Fruit fly (Drosophila melanogaster): ENCODE results near the gene CG46464.
A peak's percentile ranks its signal among the peaks of the same experiment; 100 is the strongest.

The CG46464 gene

DNA sequence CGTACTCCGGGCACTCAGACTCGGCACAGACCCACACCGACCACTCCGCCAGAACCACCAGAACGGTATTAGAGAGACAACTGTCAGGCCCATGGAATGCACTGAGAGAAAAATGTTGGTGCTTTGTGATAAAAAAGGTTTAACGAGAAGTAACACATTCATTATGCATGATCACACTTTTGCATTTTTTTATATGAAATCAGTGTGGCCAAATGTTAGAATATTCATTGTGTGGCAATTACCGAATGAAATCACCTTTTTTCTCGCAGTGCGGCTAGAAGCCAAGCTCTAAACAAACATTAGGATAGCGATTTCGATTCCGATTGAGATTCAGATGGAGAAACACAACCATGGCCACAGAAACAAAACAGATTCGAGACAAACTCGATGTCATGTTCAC is 21.7 kb upstream of the CG46464 start:
- no peak for TF ChIP-seq jim (GFP tag; optimal IDR thresholded peaks at IDR 0.05)
- TF ChIP-seq foxo (GFP tag; optimal IDR thresholded peaks at IDR 0.05), result peak in 1 of 2 experiments; percentile 27

DNA sequence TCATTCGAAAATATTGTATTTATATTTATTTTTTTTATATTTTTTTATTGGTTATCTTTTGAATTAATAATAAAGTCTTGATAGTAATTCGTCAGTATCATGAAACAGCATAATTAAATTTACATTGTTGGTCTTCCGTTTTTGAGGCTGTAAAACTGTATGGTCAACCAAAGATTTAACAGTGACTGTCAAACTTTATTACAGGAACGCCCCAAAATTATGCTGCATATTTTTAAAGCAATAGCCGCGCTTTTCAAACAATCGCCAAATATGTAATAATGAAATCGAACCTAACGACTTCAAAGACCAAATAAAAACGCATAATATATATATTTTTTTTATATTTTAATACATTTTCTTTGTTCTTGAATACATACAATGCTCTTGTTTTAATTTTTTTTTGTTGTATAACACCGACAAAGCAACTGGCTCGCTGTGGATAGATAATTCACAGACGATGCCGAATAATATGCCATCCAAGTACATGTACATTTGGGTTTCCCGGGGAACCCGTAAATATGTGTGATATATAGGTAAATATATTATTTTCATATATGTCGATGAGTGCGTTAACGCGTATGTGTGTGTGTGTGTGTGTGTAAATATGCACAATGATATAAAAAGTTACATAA is 12.2 kb upstream of the CG46464 start:
- TF ChIP-seq Dif (GFP tag; optimal IDR thresholded peaks at IDR 0.05; ENCODE audit: partially characterized antibody) (no peak), jim (GFP tag; optimal IDR thresholded peaks at IDR 0.05) (no peak), brk (GFP tag; optimal IDR thresholded peaks at IDR 0.05) (no peak), br (GFP tag; optimal IDR thresholded peaks at IDR 0.05) (no peak), dmrt93B (GFP tag; optimal IDR thresholded peaks at IDR 0.05) (no peak), Myc (optimal IDR thresholded peaks at IDR 0.05) (peak; percentile 91), Rel (GFP tag; optimal IDR thresholded peaks at IDR 0.05) (no peak), Rel (tag; optimal IDR thresholded peaks at IDR 0.05) (peak; percentile 76), psq (GFP tag; optimal IDR thresholded peaks at IDR 0.05) (no peak), Vsx2 (GFP tag; optimal IDR thresholded peaks at IDR 0.05; ENCODE audit: partially characterized antibody) (peak; percentile 2), Hr78 (GFP tag; optimal IDR thresholded peaks at IDR 0.05) (no peak), Sp1 (GFP tag; optimal IDR thresholded peaks at IDR 0.05) (no peak)

DNA sequence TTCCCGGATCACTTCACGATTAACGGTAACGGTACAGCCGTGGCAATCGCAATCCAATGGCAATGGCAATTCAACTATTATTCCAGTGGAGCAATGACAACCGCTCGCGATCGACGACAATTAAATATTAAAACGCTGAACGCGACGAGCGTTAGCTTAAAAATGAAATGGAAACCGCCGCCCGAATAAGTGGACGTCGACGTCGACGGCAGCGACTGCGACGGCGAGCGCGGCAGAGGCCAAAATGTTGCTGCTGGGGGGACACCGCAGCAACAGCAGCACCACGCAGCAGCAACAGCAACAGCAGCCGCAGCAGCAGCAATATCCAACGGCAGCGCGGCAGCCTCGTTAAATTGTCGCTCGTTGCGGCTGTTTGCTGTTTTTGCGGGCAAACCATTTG is 8.6 kb upstream of the CG46464 start, which contains the start of gene CG8568:
Gene CG8568 (minus strand): TSS at position 101 of the 400 bp plus-strand sequence.
- TF ChIP-seq dmrt93B (GFP tag; optimal IDR thresholded peaks at IDR 0.05) (no peak), CG32264 (GFP tag; optimal IDR thresholded peaks at IDR 0.05) (no peak), brk (GFP tag; optimal IDR thresholded peaks at IDR 0.05) (no peak), h (GFP tag; optimal IDR thresholded peaks at IDR 0.05) (no peak), foxo (GFP tag; optimal IDR thresholded peaks at IDR 0.05) (no peak), woc (GFP tag; optimal IDR thresholded peaks at IDR 0.05) (no peak), Dfd (GFP tag; optimal IDR thresholded peaks at IDR 0.05) (peak; percentile 19), jim (GFP tag; optimal IDR thresholded peaks at IDR 0.05) (no peak)

DNA sequence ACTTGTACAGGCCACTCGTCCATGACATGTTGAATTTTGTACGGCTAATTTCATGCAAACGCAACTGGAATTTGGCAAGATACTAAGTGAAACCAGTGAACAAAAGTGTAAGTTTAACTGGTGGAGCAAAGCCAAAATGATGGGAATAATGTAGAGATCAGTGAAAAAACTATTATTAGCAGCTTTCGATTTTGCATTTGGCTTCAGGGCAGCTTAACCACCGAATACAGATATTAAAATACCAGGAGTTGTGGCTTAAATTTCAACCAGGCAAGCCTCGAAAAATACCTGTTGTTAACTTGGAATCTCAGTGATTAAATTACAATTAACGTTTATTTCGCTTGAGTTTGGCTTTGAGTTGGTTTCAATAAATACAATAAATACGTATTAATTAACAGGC is 4.9 kb upstream of the CG46464 start, which contains the start of gene p-cup:
Gene p-cup (minus strand): TSS at position 101 of the 400 bp plus-strand sequence.
- TF ChIP-seq psq (GFP tag; optimal IDR thresholded peaks at IDR 0.05) (no peak), foxo (GFP tag; optimal IDR thresholded peaks at IDR 0.05) (no peak), rgr (GFP tag; optimal IDR thresholded peaks at IDR 0.05) (no peak), Myc (optimal IDR thresholded peaks at IDR 0.05) (no peak), Vsx2 (GFP tag; optimal IDR thresholded peaks at IDR 0.05; ENCODE audit: partially characterized antibody) (no peak), CrebA (GFP tag; optimal IDR thresholded peaks at IDR 0.05; ENCODE audit: borderline replicate concordance) (no peak), HLH106 (tag; optimal IDR thresholded peaks at IDR 0.05) (no peak), N (GFP tag; optimal IDR thresholded peaks at IDR 0.05) (no peak)

DNA sequence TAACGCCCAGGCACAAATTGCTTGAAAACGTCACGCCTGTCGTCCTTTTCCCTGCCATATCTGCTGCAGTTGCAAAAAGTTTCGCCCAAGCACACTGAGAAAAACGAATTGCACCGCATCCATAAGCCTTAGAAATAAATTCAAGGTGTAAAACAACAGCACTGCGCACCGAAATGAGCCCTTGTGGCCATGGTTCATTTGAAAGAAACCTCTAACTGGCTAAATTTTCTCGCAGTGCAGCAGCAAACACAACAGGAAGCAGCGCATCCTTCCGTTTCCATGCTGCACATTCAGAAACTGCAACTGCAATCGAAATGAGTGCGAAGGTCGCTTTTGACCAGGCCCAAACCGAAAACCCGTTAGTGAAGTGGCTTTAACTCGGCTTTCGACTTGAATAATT is 19.4 kb downstream of the CG46464 start:
- TF ChIP-seq N (GFP tag; optimal IDR thresholded peaks at IDR 0.05) (no peak), dl (GFP tag; optimal IDR thresholded peaks at IDR 0.05; ENCODE audit: insufficient read depth in 1 of 2, partially characterized antibody in 2 of 2) (no peak), Abd-B (GFP tag; optimal IDR thresholded peaks at IDR 0.05) (no peak), woc (GFP tag; optimal IDR thresholded peaks at IDR 0.05) (no peak), jim (GFP tag; optimal IDR thresholded peaks at IDR 0.05) (no peak), usp (GFP tag; optimal IDR thresholded peaks at IDR 0.05) (no peak), Myc (optimal IDR thresholded peaks at IDR 0.05) (no peak), OdsH (GFP tag; optimal IDR thresholded peaks at IDR 0.05) (no peak), Hnf4 (GFP tag; optimal IDR thresholded peaks at IDR 0.05) (no peak), tai (GFP tag; optimal IDR thresholded peaks at IDR 0.05) (no peak), pan (optimal IDR thresholded peaks at IDR 0.05) (no peak), Dfd (GFP tag; optimal IDR thresholded peaks at IDR 0.05) (no peak), Hr78 (GFP tag; optimal IDR thresholded peaks at IDR 0.05) (no peak), dmrt93B (GFP tag; optimal IDR thresholded peaks at IDR 0.05) (no peak), Mio (GFP tag; optimal IDR thresholded peaks at IDR 0.05) (no peak), br (GFP tag; optimal IDR thresholded peaks at IDR 0.05) (no peak), ey (GFP tag; optimal IDR thresholded peaks at IDR 0.05) (no peak), foxo (GFP tag; optimal IDR thresholded peaks at IDR 0.05) (no peak)
